Fruit fly (Drosophila melanogaster): ENCODE results near the gene cas.

DNA sequence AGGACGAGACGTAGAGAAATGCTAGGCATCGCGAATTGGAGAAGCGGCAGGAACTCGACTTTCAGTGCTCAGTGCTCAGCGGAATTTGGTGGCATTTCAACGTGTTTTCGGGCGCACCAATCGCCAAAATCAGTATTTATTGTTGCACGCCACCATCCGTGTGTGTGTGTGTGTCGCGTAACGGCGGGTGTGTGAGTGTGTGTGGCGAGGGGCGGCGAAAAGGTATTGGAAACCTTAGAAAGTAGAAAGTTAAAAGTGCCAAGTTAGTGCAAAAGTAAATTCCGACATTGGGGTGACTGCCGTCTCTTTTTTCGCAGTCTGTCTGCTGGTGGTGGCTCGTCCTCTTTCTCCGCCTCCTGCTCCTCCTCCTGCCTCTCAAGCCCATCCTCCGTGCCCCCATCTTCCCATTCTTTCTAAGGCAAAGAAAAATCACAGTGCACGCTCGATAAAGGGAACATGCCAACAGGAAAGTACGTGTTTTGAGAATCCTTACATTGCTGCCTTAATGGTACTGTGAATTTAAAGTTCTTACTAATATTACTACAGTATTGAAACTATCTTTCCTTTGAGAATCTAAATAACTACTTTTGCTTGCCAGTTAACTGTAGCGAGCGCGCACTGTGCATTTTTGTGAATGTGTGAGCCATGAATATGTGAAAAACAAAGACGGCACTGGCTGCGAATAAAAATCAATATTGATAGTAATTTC is 30.4 kb downstream of the cas start:
- no peak for TF ChIP-seq Dfd (GFP tag; optimal IDR thresholded peaks at IDR 0.05)
- TF ChIP-seq CG15601 (tag; optimal IDR thresholded peaks at IDR 0.05), result peak; percentile 31
- TF ChIP-seq CG1024 (GFP tag; IDR thresholded peaks at IDR 0.05), result peak; percentile 20; the same call in 1 of the 2 replicates
- no peak for TF ChIP-seq gce (GFP tag; IDR thresholded peaks at IDR 0.05)
- TF ChIP-seq wek (GFP tag; optimal IDR thresholded peaks at IDR 0.05), result no peak
- TF ChIP-seq chinmo (GFP tag; IDR thresholded peaks at IDR 0.05; ENCODE audit: partially characterized antibody), result no peak
- peak; percentile 35 for TF ChIP-seq Abd-B (GFP tag; optimal IDR thresholded peaks at IDR 0.05)
- no peak for TF ChIP-seq CG12236 (GFP tag; optimal IDR thresholded peaks at IDR 0.05)
- peak; percentile 62 for TF ChIP-seq Fer3 (tag; optimal IDR thresholded peaks at IDR 0.05)
- TF ChIP-seq pan (optimal IDR thresholded peaks at IDR 0.05), result no peak
- TF ChIP-seq pan (GFP tag; optimal IDR thresholded peaks at IDR 0.05 in 1 of 2, IDR thresholded peaks at IDR 0.05 in 1 of 2), result peak in 1 of 2 experiments; percentile 51
- TF ChIP-seq ken (GFP tag; IDR thresholded peaks at IDR 0.05), result peak; percentile 40; the same call in 1 of the 3 replicates
- TF ChIP-seq Hmr (GFP tag; optimal IDR thresholded peaks at IDR 0.05), result peak; percentile 44
- no peak for TF ChIP-seq Asciz (GFP tag; optimal IDR thresholded peaks at IDR 0.05)
- TF ChIP-seq az2 (GFP tag; optimal IDR thresholded peaks at IDR 0.05), result peak; percentile 42

Measured in whole organism, embryonic.